Worm (Caenorhabditis elegans) whole organism, late embryonic: ENCODE measurements around the gene sec-6.
A peak's percentile ranks its signal among the peaks of the same experiment; 100 is the strongest.

Experiments
- C08G9.2 ChIP-seq: sonication (generic microtip); optimal IDR thresholded peaks from 2 replicates; lab custom pipeline; 2016; ENCODE audit warnings: mild to moderate bottlenecking, missing genetic modification characterization, moderate library complexity, missing compliant biosample characterization
- F13H6.1 ChIP-seq: sonication (generic microtip); optimal IDR thresholded peaks from 2 replicates; lab custom pipeline; 2016; ENCODE audit warnings: missing genetic modification characterization, missing compliant biosample characterization
- K02D7.2 ChIP-seq: sonication (generic microtip); optimal IDR thresholded peaks from 2 replicates; lab custom pipeline; 2017; ENCODE audit warnings: mild to moderate bottlenecking, missing genetic modification characterization, missing compliant biosample characterization
- Y22D7AL.16 ChIP-seq: sonication (generic microtip); optimal IDR thresholded peaks from 2 replicates; lab custom pipeline; 2016; ENCODE audit warnings: missing genetic modification characterization, missing compliant biosample characterization
- ceh-14 ChIP-seq: sonication (generic microtip); optimal IDR thresholded peaks from 2 replicates; lab custom pipeline; 2016; ENCODE audit warnings: missing genotype, missing genetic modification characterization, missing compliant biosample characterization
- ceh-18 ChIP-seq: sonication (generic microtip); optimal IDR thresholded peaks from 2 replicates; lab custom pipeline; 2016; ENCODE audit warnings: missing genetic modification characterization, missing compliant biosample characterization
- ceh-19 ChIP-seq: fragments of 200-800 bp; sonication (Bioruptor generic); optimal IDR thresholded peaks from 2 replicates; lab custom pipeline; 2018; ENCODE audit warnings: mild to moderate bottlenecking, missing genetic modification characterization, missing compliant biosample characterization
- ceh-22 ChIP-seq: sonication (generic microtip); optimal IDR thresholded peaks from 2 replicates; lab custom pipeline; 2017; ENCODE audit warnings: missing biosample characterization, missing genetic modification characterization
- ceh-31 ChIP-seq: sonication (generic microtip); optimal IDR thresholded peaks from 2 replicates; lab custom pipeline; 2016; ENCODE audit warnings: missing genetic modification characterization, missing compliant biosample characterization
- ceh-34 ChIP-seq: sonication (generic microtip); optimal IDR thresholded peaks from 2 replicates; lab custom pipeline; 2016; ENCODE audit warnings: mild to moderate bottlenecking, missing genetic modification characterization, missing compliant biosample characterization
- ceh-6 ChIP-seq: fragments of 200-800 bp; sonication (Bioruptor generic); optimal IDR thresholded peaks from 2 replicates; lab custom pipeline; 2018; ENCODE audit warnings: mild to moderate bottlenecking, missing genetic modification characterization, missing compliant biosample characterization
- elt-2 ChIP-seq: sonication (generic microtip); optimal IDR thresholded peaks from 2 replicates; lab custom pipeline; 2016; ENCODE audit warnings: missing genetic modification reagents, missing genetic modification characterization, missing compliant biosample characterization
- ets-4 ChIP-seq: sonication (generic microtip); optimal IDR thresholded peaks from 2 replicates; lab custom pipeline; 2016; ENCODE audit warnings: missing genetic modification characterization, missing compliant biosample characterization
- fax-1 ChIP-seq: sonication (generic microtip); optimal IDR thresholded peaks from 2 replicates; lab custom pipeline; 2016; ENCODE audit warnings: missing genotype, missing genetic modification characterization, missing compliant biosample characterization
- fkh-10 ChIP-seq: fragments of 150-350 bp; optimal IDR thresholded peaks from 2 replicates; lab custom pipeline; 2014; ENCODE audit warnings: missing biosample characterization, missing genetic modification reagents, missing genetic modification characterization
- hlh-13 ChIP-seq: fragments of 200-800 bp; sonication (Bioruptor generic); optimal IDR thresholded peaks from 2 replicates; lab custom pipeline; 2018; ENCODE audit warnings: mild to moderate bottlenecking, missing genetic modification characterization, missing compliant biosample characterization
- hlh-15 ChIP-seq: sonication (generic microtip); optimal IDR thresholded peaks from 2 replicates; lab custom pipeline; 2016; ENCODE audit warnings: missing genetic modification characterization, missing compliant biosample characterization
- hlh-30 ChIP-seq: sonication (generic microtip); optimal IDR thresholded peaks from 2 replicates; lab custom pipeline; 2017; ENCODE audit warnings: antibody characterized with exemption, missing genetic modification characterization, missing compliant biosample characterization; ENCODE audit not compliant: insufficient read depth
- hlh-6 ChIP-seq: sonication (generic microtip); optimal IDR thresholded peaks from 2 replicates; lab custom pipeline; 2016; ENCODE audit warnings: missing genotype, missing genetic modification characterization, missing compliant biosample characterization
- lin-11 ChIP-seq: fragments of 200-800 bp; sonication (Bioruptor generic); optimal IDR thresholded peaks from 2 replicates; lab custom pipeline; 2018; ENCODE audit warnings: mild to moderate bottlenecking, missing genetic modification characterization, missing compliant biosample characterization
- nfya-1 ChIP-seq: sonication (generic microtip); optimal IDR thresholded peaks from 2 replicates; lab custom pipeline; 2017; ENCODE audit warnings: missing genetic modification characterization, mild to moderate bottlenecking, missing compliant biosample characterization, antibody characterized with exemption, moderate library complexity
- nhr-11 ChIP-seq: fragments of 150-350 bp; optimal IDR thresholded peaks from 2 replicates; lab custom pipeline; 2014; ENCODE audit warnings: missing biosample characterization, missing genetic modification characterization
- nhr-232 ChIP-seq: sonication (generic microtip); optimal IDR thresholded peaks from 2 replicates; lab custom pipeline; 2016; ENCODE audit warnings: missing genetic modification characterization, missing compliant biosample characterization
- npax-4 ChIP-seq: sonication (generic microtip); optimal IDR thresholded peaks from 2 replicates; lab custom pipeline; 2016; ENCODE audit warnings: missing genetic modification characterization, missing compliant biosample characterization
- pax-1 ChIP-seq: fragments of 150-350 bp; optimal IDR thresholded peaks from 2 replicates; lab custom pipeline; 2014; ENCODE audit warnings: missing biosample characterization, missing genetic modification characterization
- pqm-1 ChIP-seq: sonication (generic microtip); optimal IDR thresholded peaks from 2 replicates; lab custom pipeline; 2016; ENCODE audit warnings: missing genetic modification characterization, missing compliant biosample characterization
- pros-1 ChIP-seq: fragments of 150-350 bp; optimal IDR thresholded peaks from 2 replicates; lab custom pipeline; 2014; ENCODE audit warnings: missing biosample characterization, missing genetic modification reagents, missing genetic modification characterization
- rnt-1 ChIP-seq: sonication (generic microtip); optimal IDR thresholded peaks from 2 replicates; lab custom pipeline; 2016; ENCODE audit warnings: missing genetic modification characterization, missing compliant biosample characterization
- sdc-2 ChIP-seq: sonication (generic microtip); optimal IDR thresholded peaks from 2 replicates; lab custom pipeline; 2016; ENCODE audit warnings: missing genotype, missing genetic modification characterization, missing compliant biosample characterization
- sox-4 ChIP-seq: sonication (generic microtip); optimal IDR thresholded peaks from 2 replicates; lab custom pipeline; 2017; ENCODE audit warnings: mild to moderate bottlenecking, missing genetic modification characterization, inconsistent platforms, missing compliant biosample characterization
- syd-9 ChIP-seq: sonication (generic microtip); optimal IDR thresholded peaks from 2 replicates; lab custom pipeline; 2016; ENCODE audit warnings: mild to moderate bottlenecking, missing genetic modification characterization, moderate library complexity, missing compliant biosample characterization
- tbx-2 ChIP-seq: sonication (generic microtip); optimal IDR thresholded peaks from 2 replicates; lab custom pipeline; 2016; ENCODE audit warnings: missing genetic modification characterization, missing compliant biosample characterization
- ttx-3 ChIP-seq: sonication (generic microtip); optimal IDR thresholded peaks from 2 replicates; lab custom pipeline; 2016; ENCODE audit warnings: missing genetic modification reagents, missing genetic modification characterization, missing compliant biosample characterization
- unc-55 ChIP-seq: sonication (generic microtip); optimal IDR thresholded peaks from 2 replicates; lab custom pipeline; 2017; ENCODE audit warnings: missing biosample characterization, missing genetic modification reagents, missing genetic modification characterization
- zip-5 ChIP-seq: sonication (generic microtip); optimal IDR thresholded peaks from 2 replicates; lab custom pipeline; 2016; ENCODE audit warnings: missing genetic modification characterization, missing compliant biosample characterization
- ztf-16 ChIP-seq: sonication (generic microtip); optimal IDR thresholded peaks from 2 replicates; lab custom pipeline; 2017; ENCODE audit warnings: missing genetic modification characterization, missing compliant biosample characterization

The sec-6 gene

DNA sequence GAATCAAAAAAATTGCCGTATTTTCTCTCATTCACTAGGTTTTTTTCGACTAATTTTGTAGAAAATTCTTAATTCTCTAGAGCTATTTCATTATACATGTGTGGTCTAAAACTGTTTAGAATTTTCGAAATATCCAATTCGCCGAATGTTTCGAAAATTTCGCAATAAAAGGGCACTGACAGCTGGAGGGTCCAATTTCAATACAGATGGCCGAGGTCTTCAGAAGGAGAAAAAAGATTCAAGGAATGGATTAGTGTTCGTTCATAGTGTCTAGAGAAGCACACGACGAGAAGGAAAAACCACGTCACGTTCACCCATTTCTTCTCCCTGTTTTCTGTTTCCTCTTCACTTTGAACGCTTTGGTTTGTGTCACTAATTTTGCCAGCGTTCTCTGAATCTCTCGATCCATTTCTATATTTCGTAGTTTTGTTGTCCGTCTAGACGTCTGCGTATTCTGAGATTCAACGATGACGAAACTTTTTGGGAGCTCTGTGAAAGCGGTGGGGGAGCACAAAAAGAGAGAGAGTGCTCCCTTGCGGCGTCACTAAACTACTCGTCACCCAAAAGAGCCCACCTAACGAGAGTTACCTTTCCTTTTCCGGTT lies 33.2 kb upstream of the sec-6 start (continued):
- TF ChIP-seq sox-4 (tag; lab: Kevin White, UChicago): no peak
- no peak for TF ChIP-seq ceh-19 (GFP tag; lab: Kevin White, UChicago)
- TF ChIP-seq Y22D7AL.16: no peak
- no peak for TF ChIP-seq nhr-11 (tag; lab: Kevin White, UChicago)
- no peak for TF ChIP-seq ceh-14 (tag; lab: Kevin White, UChicago)
- TF ChIP-seq ceh-6 (GFP tag; lab: Kevin White, UChicago): no peak
- no peak for TF ChIP-seq hlh-6
- no peak for TF ChIP-seq npax-4 (tag; lab: Kevin White, UChicago)
- peak; percentile 15 for TF ChIP-seq fkh-10 (GFP tag; lab: Kevin White, UChicago)
- TF ChIP-seq C08G9.2 (tag; lab: Kevin White, UChicago): no peak
- no peak for TF ChIP-seq zip-5 (tag; lab: Kevin White, UChicago)
- no peak for TF ChIP-seq hlh-15 (tag; lab: Kevin White, UChicago)
- TF ChIP-seq tbx-2 (tag; lab: Kevin White, UChicago): peak; percentile 21
- TF ChIP-seq pros-1 (tag; lab: Kevin White, UChicago): no peak
- TF ChIP-seq elt-2: peak; percentile 26
- TF ChIP-seq rnt-1: peak; percentile 27
- TF ChIP-seq F13H6.1 (tag; lab: Kevin White, UChicago): no peak

DNA sequence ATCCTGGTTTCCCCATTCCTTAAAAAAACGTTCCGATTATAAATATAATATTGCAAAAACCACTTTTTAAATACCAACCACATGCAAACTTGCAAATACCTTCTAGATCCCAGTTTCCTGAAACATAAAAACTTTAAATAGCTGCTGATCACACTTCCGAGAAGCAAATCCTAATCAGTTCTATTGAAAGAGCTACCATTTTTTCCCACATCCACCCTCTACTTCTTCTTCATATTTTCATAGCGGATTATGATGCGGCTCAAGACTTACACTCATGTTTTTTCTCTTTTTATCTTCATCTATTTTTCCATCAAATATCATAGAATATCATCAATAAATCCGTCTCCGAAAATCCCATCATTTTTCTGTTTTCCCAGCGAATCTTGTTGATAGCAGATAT lies 32.5 kb upstream of the sec-6 start:
- TF ChIP-seq pqm-1 (tag; lab: Kevin White, UChicago) (no peak), ztf-16 (tag; lab: Kevin White, UChicago) (no peak), syd-9 (tag; lab: Kevin White, UChicago) (no peak), hlh-13 (GFP tag; lab: Kevin White, UChicago) (no peak), K02D7.2 (tag; lab: Kevin White, UChicago) (no peak)

- TF ChIP-seq lin-11 (tag; lab: Kevin White, UChicago): no peak
- no peak for TF ChIP-seq sdc-2 (tag; lab: Kevin White, UChicago)
- no peak for TF ChIP-seq ets-4
- no peak for TF ChIP-seq fax-1 (tag; lab: Kevin White, UChicago)
- no peak for TF ChIP-seq sox-4 (tag; lab: Kevin White, UChicago)
- TF ChIP-seq nhr-232 (tag; lab: Kevin White, UChicago): no peak
- TF ChIP-seq ceh-22 (tag; lab: Kevin White, UChicago): no peak
- no peak for TF ChIP-seq ceh-34
These were observed 30.4 kb upstream of the sec-6 start for ce11 chrII:5328912-5329311.

- TF ChIP-seq elt-2 (peak; percentile 59), ceh-31 (tag; lab: Kevin White, UChicago) (peak; percentile 31), F13H6.1 (tag; lab: Kevin White, UChicago) (no peak), ttx-3 (tag; lab: Kevin White, UChicago) (no peak), ceh-18 (peak; percentile 57), unc-55 (peak; percentile 88), K02D7.2 (tag; lab: Kevin White, UChicago) (no peak), pqm-1 (tag; lab: Kevin White, UChicago) (peak; percentile 55), hlh-30 (tag; lab: Kevin White, UChicago) (peak; percentile 48), pax-1 (tag; lab: Kevin White, UChicago) (peak; percentile 52), hlh-6 (no peak), nfya-1 (peak; percentile 70)
These were observed 29.1 kb upstream of the sec-6 start for ce11 chrII:5330206-5330686.
